Worm (Caenorhabditis elegans) whole organism, L4 larva: Measurements from ENCODE around the gene C04G2.10.

Source experiments
- F10B5.3 ChIP-seq: sonication (generic microtip); optimal IDR thresholded peaks from 2 replicates; lab custom pipeline; 2016; ENCODE audit warnings: mild to moderate bottlenecking, missing genetic modification characterization, missing compliant biosample characterization
- hif-1 ChIP-seq, 2 experiments: sonication (generic microtip); optimal IDR thresholded peaks; 2 replicates each; lab custom pipeline; 2016 to 2017; ENCODE audit warnings: missing compliant biosample characterization in 2 of 2, missing genetic modification characterization in 2 of 2, missing genetic modification reagents in 2 of 2, missing genotype in 2 of 2, mild to moderate bottlenecking in 1 of 2
- lsy-2 ChIP-seq, 2 experiments: fragments of 150-350 bp in 1 of 2; sonication (generic microtip) in 1 of 2; optimal IDR thresholded peaks; 2 replicates each; lab custom pipeline; 2014 to 2017; ENCODE audit warnings: missing biosample characterization in 2 of 2, missing genetic modification characterization in 2 of 2
- php-3 ChIP-seq: fragments of 200-800 bp; sonication (Bioruptor generic); IDR thresholded peaks from 2 replicates; pipeline ENCODE4 v1.3.6; 2022; ENCODE audit warnings: missing genetic modification reagents, missing genetic modification characterization, missing compliant biosample characterization
- zip-11 ChIP-seq: fragments of 200-800 bp; sonication (Bioruptor generic); IDR thresholded peaks from 2 replicates; pipeline ENCODE4 v1.3.6; 2022; ENCODE audit warnings: missing genetic modification characterization, missing compliant biosample characterization

DNA sequence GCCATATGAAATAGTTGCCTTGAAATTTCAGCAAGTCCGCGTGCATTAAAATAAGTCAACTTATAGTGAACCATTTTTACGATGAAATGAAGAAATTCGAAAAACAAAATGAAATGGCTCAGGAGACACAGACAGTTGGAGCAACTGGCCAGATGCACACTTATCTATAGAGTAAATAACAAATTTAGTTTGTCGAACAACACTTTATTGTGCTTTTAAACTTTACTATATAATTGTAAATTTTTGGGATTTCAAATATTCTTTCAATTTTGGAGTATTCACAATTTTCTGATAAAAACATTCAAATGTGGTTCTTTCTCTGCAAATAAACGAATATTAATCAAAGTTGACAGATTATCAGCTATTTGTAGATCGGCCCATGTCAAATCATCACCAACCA lies 24.9 kb downstream of the C04G2.10 start, which contains the start of gene gst-3:
- TF ChIP-seq F10B5.3 (tag; lab: Kevin White, UChicago): no peak
- TF ChIP-seq lsy-2 (tag; optimal IDR thresholded peaks at IDR 0.05; lab: Kevin White, UChicago): no peak
- TF ChIP-seq php-3 (GFP tag; lab: Robert Waterston, UW): no peak
- TF ChIP-seq hif-1 (tag; optimal IDR thresholded peaks at IDR 0.05; lab: Kevin White, UChicago): no peak
- no peak for TF ChIP-seq zip-11 (GFP tag; lab: Robert Waterston, UW)
